Worm (Caenorhabditis elegans) whole organism, L4 larva: ENCODE results near the gene dct-12.
A peak's percentile ranks its signal among the peaks of the same experiment; 100 is the strongest.

Experiments used
- T26A8.4 ChIP-seq: fragments of 200-800 bp; sonication (Bioruptor generic); IDR thresholded peaks from 2 replicates; pipeline ENCODE4 v1.3.6; 2022; ENCODE audit warnings: missing genetic modification characterization, missing compliant biosample characterization
- ZK546.5 ChIP-seq, 2 experiments: sonication (generic microtip); optimal IDR thresholded peaks; 2 replicates each; lab custom pipeline; 2017; ENCODE audit warnings: missing biosample characterization in 2 of 2, missing genetic modification characterization in 2 of 2
- aha-1 ChIP-seq: fragments of 150-350 bp; peaks from one replicate; lab custom pipeline; 2014; ENCODE audit warnings: missing biosample characterization, missing genetic modification characterization
- attf-4 ChIP-seq: sonication (generic microtip); optimal IDR thresholded peaks from 3 replicates; lab custom pipeline; 2017; ENCODE audit warnings: missing biosample characterization, missing genetic modification characterization
- ceh-20 ChIP-seq: fragments of 200-800 bp; sonication (Bioruptor generic); IDR thresholded peaks from 2 replicates; pipeline ENCODE4 v1.3.6; 2022; ENCODE audit warnings: missing genetic modification reagents, missing genetic modification characterization, missing compliant biosample characterization
- ceh-62 ChIP-seq: sonication (generic microtip); optimal IDR thresholded peaks from 2 replicates; lab custom pipeline; 2017; ENCODE audit warnings: missing biosample characterization, missing genetic modification characterization
- ceh-82 ChIP-seq: sonication (generic microtip); optimal IDR thresholded peaks from 2 replicates; lab custom pipeline; 2017; ENCODE audit warnings: missing biosample characterization, missing genetic modification characterization
- ces-1 ChIP-seq: fragments of 150-350 bp; sonication (generic microtip); optimal IDR thresholded peaks from 4 replicates; lab custom pipeline; 2014; ENCODE audit warnings: missing biosample characterization, missing genetic modification reagents, missing genetic modification characterization
- ctbp-1 ChIP-seq: fragments of 200-800 bp; sonication (Bioruptor generic); IDR thresholded peaks from 2 replicates; pipeline ENCODE4 v1.3.6; 2022; ENCODE audit warnings: missing genetic modification reagents, missing genetic modification characterization, missing compliant biosample characterization
- daf-12 ChIP-seq: fragments of 150-350 bp; optimal IDR thresholded peaks from 2 replicates; lab custom pipeline; 2014; ENCODE audit warnings: missing biosample characterization, missing genetic modification reagents, missing genetic modification characterization
- daf-19 ChIP-seq: fragments of 200-800 bp; sonication (Bioruptor generic); conservative IDR thresholded peaks from 2 replicates; pipeline ENCODE4 v1.3.6; 2022; ENCODE audit warnings: missing genetic modification characterization, missing compliant biosample characterization
- dmd-6 ChIP-seq: fragments of 200-800 bp; sonication (Bioruptor generic); IDR thresholded peaks from 2 replicates; pipeline ENCODE4 v1.3.6; 2022; ENCODE audit warnings: missing genetic modification reagents, missing genetic modification characterization, missing compliant biosample characterization
- dmd-8 ChIP-seq: fragments of 200-800 bp; sonication (Bioruptor generic); IDR thresholded peaks from 2 replicates; pipeline ENCODE4 v1.3.6; 2022; ENCODE audit warnings: missing genetic modification characterization, missing compliant biosample characterization
- dmd-9 ChIP-seq: fragments of 200-800 bp; sonication (Bioruptor generic); IDR thresholded peaks from 2 replicates; pipeline ENCODE4 v1.3.6; 2022; ENCODE audit warnings: missing genetic modification reagents, missing genetic modification characterization, missing compliant biosample characterization
- dpl-1 ChIP-seq: fragments of 150-350 bp; optimal IDR thresholded peaks from 2 replicates; lab custom pipeline; 2014; ENCODE audit warnings: missing biosample characterization, missing genetic modification reagents, missing genetic modification characterization
- dve-1 ChIP-seq: sonication (generic microtip); optimal IDR thresholded peaks from 2 replicates; lab custom pipeline; 2017; ENCODE audit warnings: antibody characterized with exemption, mild to moderate bottlenecking, missing genetic modification characterization, missing compliant biosample characterization; ENCODE audit not compliant: insufficient read depth
- egl-27 ChIP-seq: sonication (generic microtip); optimal IDR thresholded peaks from 3 replicates; lab custom pipeline; 2017; ENCODE audit warnings: missing biosample characterization, missing genetic modification reagents, missing genetic modification characterization
- egl-43 ChIP-seq: fragments of 200-800 bp; sonication (Bioruptor generic); IDR thresholded peaks from 2 replicates; pipeline ENCODE4 v1.3.6; 2022; ENCODE audit warnings: missing genetic modification reagents, missing genetic modification characterization, missing compliant biosample characterization
- lim-7 ChIP-seq: fragments of 200-800 bp; sonication (Bioruptor generic); IDR thresholded peaks from 2 replicates; pipeline ENCODE4 v1.3.6; 2022; ENCODE audit warnings: missing genetic modification characterization, missing compliant biosample characterization
- lin-15B ChIP-seq: fragments of 150-350 bp; sonication (generic microtip); optimal IDR thresholded peaks from 3 replicates; lab custom pipeline; 2014; ENCODE audit warnings: missing biosample characterization, missing genetic modification characterization
- lin-29 ChIP-seq: fragments of 200-800 bp; sonication (Bioruptor generic); IDR thresholded peaks from 2 replicates; pipeline ENCODE4 v1.3.6; 2022; ENCODE audit warnings: missing genetic modification reagents, missing genetic modification characterization, missing compliant biosample characterization
- lsy-2 ChIP-seq, 2 experiments: fragments of 150-350 bp in 1 of 2; sonication (generic microtip) in 1 of 2; optimal IDR thresholded peaks; 2 replicates each; lab custom pipeline; 2014 to 2017; ENCODE audit warnings: missing biosample characterization in 2 of 2, missing genetic modification characterization in 2 of 2
- mdt-29 ChIP-seq: fragments of 200-800 bp; sonication (Bioruptor generic); IDR thresholded peaks from 2 replicates; pipeline ENCODE4 v1.3.6; 2022; ENCODE audit warnings: missing genetic modification reagents, missing genetic modification characterization, missing compliant biosample characterization
- nhr-10 ChIP-seq: fragments of 150-350 bp; optimal IDR thresholded peaks from 2 replicates; lab custom pipeline; 2014; ENCODE audit warnings: missing biosample characterization, missing genetic modification characterization
- nhr-102 ChIP-seq: sonication (generic microtip); optimal IDR thresholded peaks from 2 replicates; lab custom pipeline; 2016; ENCODE audit warnings: mild to moderate bottlenecking, missing genetic modification characterization, moderate library complexity, missing compliant biosample characterization
- nhr-11 ChIP-seq: fragments of 150-350 bp; optimal IDR thresholded peaks from 2 replicates; lab custom pipeline; 2014; ENCODE audit warnings: missing biosample characterization, missing genetic modification characterization
- nhr-41 ChIP-seq: fragments of 200-800 bp; sonication (Bioruptor generic); IDR thresholded peaks from 2 replicates; pipeline ENCODE4 v1.3.6; 2022; ENCODE audit warnings: missing genetic modification reagents, missing genetic modification characterization, missing compliant biosample characterization
- nhr-48 ChIP-seq: sonication (generic microtip); optimal IDR thresholded peaks from 2 replicates; lab custom pipeline; 2016; ENCODE audit warnings: mild to moderate bottlenecking, missing genetic modification characterization, missing compliant biosample characterization
- nhr-6 ChIP-seq: fragments of 150-350 bp; optimal IDR thresholded peaks from 2 replicates; lab custom pipeline; 2014; ENCODE audit warnings: missing biosample characterization, missing genetic modification characterization
- nhr-76 ChIP-seq: fragments of 150-350 bp; optimal IDR thresholded peaks from 2 replicates; lab custom pipeline; 2014; ENCODE audit warnings: missing biosample characterization, missing genetic modification characterization
- pha-4 ChIP-seq, 2 experiments: fragments of 150-350 bp in 1 of 2; fragments of 200-800 bp in 1 of 2; sonication (Bioruptor generic) in 1 of 2; IDR thresholded peaks in 1 of 2; optimal IDR thresholded peaks in 1 of 2; 2 replicates each; pipeline versions ENCODE4 v1.3.6 to Lab custom; 2014 to 2022; ENCODE audit warnings: missing genetic modification characterization in 2 of 2, missing genetic modification reagents in 2 of 2, missing biosample characterization in 1 of 2, missing compliant biosample characterization in 1 of 2
- rbr-2 ChIP-seq: sonication (generic microtip); optimal IDR thresholded peaks from 2 replicates; lab custom pipeline; 2016; ENCODE audit warnings: missing genotype, missing genetic modification characterization, missing compliant biosample characterization
- set-16 ChIP-seq: fragments of 200-800 bp; sonication (Bioruptor generic); IDR thresholded peaks from 2 replicates; pipeline ENCODE4 v1.3.6; 2022; ENCODE audit warnings: missing genetic modification reagents, missing genetic modification characterization, missing compliant biosample characterization
- snpc-1.2 ChIP-seq: fragments of 200-800 bp; sonication (Bioruptor generic); IDR thresholded peaks from 2 replicates; pipeline ENCODE4 v1.3.6; 2022; ENCODE audit warnings: missing genetic modification reagents, missing genetic modification characterization, missing compliant biosample characterization
- spr-1 ChIP-seq: sonication (generic microtip); optimal IDR thresholded peaks from 2 replicates; lab custom pipeline; 2016; ENCODE audit warnings: mild to moderate bottlenecking, missing genetic modification characterization, missing compliant biosample characterization
- tra-1 ChIP-seq: fragments of 200-800 bp; sonication (Bioruptor generic); IDR thresholded peaks from 2 replicates; pipeline ENCODE4 v1.3.6; 2022; ENCODE audit warnings: missing genetic modification reagents, missing genetic modification characterization, missing compliant biosample characterization
- unc-130 ChIP-seq: sonication (generic microtip); optimal IDR thresholded peaks from 2 replicates; lab custom pipeline; 2016; ENCODE audit warnings: missing genetic modification reagents, missing genetic modification characterization, missing compliant biosample characterization
- unc-62 ChIP-seq, 3 experiments: fragments of 150-350 bp in 1 of 3; sonication (generic microtip); optimal IDR thresholded peaks in 2 of 3; peaks in 1 of 3; 1 replicate in 1 of 3; 2 replicates in 2 of 3; lab custom pipeline; 2014 to 2017; ENCODE audit warnings: missing biosample characterization in 3 of 3, missing genetic modification characterization in 3 of 3, missing genetic modification reagents in 3 of 3, missing genotype in 1 of 3
- vab-7 ChIP-seq: fragments of 200-800 bp; sonication (Bioruptor generic); IDR thresholded peaks from 2 replicates; pipeline ENCODE4 v1.3.6; 2022; ENCODE audit warnings: missing genetic modification reagents, missing genetic modification characterization, missing compliant biosample characterization
- zfp-2 ChIP-seq: sonication (generic microtip); optimal IDR thresholded peaks from 2 replicates; lab custom pipeline; 2016; ENCODE audit warnings: mild to moderate bottlenecking, missing genetic modification characterization, missing compliant biosample characterization
- zip-11 ChIP-seq: fragments of 200-800 bp; sonication (Bioruptor generic); IDR thresholded peaks from 2 replicates; pipeline ENCODE4 v1.3.6; 2022; ENCODE audit warnings: missing genetic modification characterization, missing compliant biosample characterization
- zip-2 ChIP-seq: fragments of 150-350 bp; optimal IDR thresholded peaks from 2 replicates; lab custom pipeline; 2014; ENCODE audit warnings: missing biosample characterization, missing genetic modification characterization
- ztf-7 ChIP-seq: fragments of 150-350 bp; optimal IDR thresholded peaks from 2 replicates; lab custom pipeline; 2014; ENCODE audit warnings: missing biosample characterization, missing genetic modification characterization

Gene dct-12

DNA sequence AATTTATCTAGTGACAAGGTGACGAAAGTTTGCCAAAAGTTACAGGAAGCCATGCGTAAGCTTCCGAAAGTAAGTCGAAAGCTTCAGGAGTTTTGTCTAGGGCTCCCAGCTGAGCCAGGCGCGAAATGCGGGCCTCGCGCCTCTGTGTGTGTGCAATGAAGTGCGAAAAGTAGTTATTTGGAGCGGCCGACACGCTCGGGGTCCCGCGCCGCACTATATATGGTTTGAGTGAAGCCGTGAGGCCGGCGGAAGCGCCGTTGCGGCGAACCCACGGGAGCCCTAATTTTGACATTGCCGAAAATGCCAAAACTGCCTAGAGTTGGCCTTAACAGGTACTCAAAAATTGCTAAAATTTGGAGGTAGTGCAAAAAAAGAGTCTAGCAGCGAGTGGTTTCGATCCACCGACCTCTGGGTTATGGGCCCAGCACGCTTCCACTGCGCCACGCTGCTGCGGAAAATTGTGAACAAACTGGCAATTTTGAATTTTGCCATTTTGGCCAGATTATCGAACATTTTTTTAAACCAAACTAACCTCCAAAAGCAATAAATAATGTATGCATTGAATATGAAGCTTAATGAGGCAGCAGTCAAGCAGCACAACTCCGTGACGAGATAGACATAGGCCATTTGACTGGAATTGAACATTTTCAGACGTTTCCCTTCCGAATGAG is 3.1 kb upstream of the dct-12 start:
- TF ChIP-seq zip-2 (tag; lab: Kevin White, UChicago) (no peak), pha-4 (GFP tag; IDR thresholded peaks at IDR 0.05; lab: Robert Waterston, UW) (peak; percentile 18; the same call in 1 of the 2 replicates), pha-4 (tag; optimal IDR thresholded peaks at IDR 0.05; lab: Kevin White, UChicago) (no peak), zfp-2 (tag; lab: Kevin White, UChicago) (no peak), ceh-20 (GFP tag; lab: Robert Waterston, UW) (no peak), lim-7 (GFP tag; lab: Robert Waterston, UW) (peak; percentile 63; the same call in 1 of the 2 replicates), ces-1 (GFP tag; lab: Kevin White, UChicago) (no peak), ztf-7 (no peak), dmd-9 (GFP tag; lab: Robert Waterston, UW) (0 out of 2 replicates have a peak, but pooled peaks have one; percentile 61), mdt-29 (GFP tag; lab: Robert Waterston, UW) (no peak), nhr-6 (tag; lab: Kevin White, UChicago) (no peak), set-16 (GFP tag; lab: Robert Waterston, UW) (peak; percentile 62), lin-29 (no peak), egl-43 (GFP tag; lab: Robert Waterston, UW) (peak; percentile 57; the same call in 1 of the 2 replicates), vab-7 (GFP tag; lab: Robert Waterston, UW) (peak; percentile 42; the same call in 1 of the 2 replicates), dmd-8 (GFP tag; lab: Robert Waterston, UW) (0 out of 2 replicates have a peak, but pooled peaks have one; percentile 47)
- TF ChIP-seq, all 104 proteins: peak for 7

DNA sequence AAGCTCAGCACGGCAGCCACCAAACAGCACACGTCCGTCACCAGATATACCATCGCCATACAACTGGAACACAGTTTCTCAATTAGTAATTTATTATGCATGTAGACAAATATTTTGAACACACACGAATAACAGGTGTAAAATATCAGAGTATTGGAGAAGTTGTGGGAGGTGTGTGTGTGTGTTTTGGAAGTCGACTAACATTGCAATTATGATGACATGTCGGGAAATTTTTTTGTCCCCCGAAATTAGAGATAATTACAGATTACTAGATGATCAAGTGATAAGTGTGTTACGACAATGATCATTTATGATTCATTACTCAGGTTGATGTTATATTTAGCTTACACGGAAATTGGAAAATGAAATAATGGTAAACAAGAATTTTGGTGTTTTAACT is 2.5 kb downstream of the dct-12 start, which contains the start of gene Y57A10C.8:
Gene Y57A10C.8, minus strand, starts transcription at position 101 of the 400 bp plus-strand sequence.
- TF ChIP-seq ZK546.5 (tag; optimal IDR thresholded peaks at IDR 0.05; lab: Kevin White, UChicago) (no peak), lsy-2 (tag; optimal IDR thresholded peaks at IDR 0.05; lab: Kevin White, UChicago) (no peak), unc-62 (GFP tag; optimal IDR thresholded peaks at IDR 0.05 in 1 of 2; lab: Kevin White, UChicago) (peak in 1 of 2 experiments; percentile 8), unc-62 (tag; optimal IDR thresholded peaks at IDR 0.05; lab: Kevin White, UChicago) (no peak)
- TF ChIP-seq, all 104 proteins: peak for 1

DNA sequence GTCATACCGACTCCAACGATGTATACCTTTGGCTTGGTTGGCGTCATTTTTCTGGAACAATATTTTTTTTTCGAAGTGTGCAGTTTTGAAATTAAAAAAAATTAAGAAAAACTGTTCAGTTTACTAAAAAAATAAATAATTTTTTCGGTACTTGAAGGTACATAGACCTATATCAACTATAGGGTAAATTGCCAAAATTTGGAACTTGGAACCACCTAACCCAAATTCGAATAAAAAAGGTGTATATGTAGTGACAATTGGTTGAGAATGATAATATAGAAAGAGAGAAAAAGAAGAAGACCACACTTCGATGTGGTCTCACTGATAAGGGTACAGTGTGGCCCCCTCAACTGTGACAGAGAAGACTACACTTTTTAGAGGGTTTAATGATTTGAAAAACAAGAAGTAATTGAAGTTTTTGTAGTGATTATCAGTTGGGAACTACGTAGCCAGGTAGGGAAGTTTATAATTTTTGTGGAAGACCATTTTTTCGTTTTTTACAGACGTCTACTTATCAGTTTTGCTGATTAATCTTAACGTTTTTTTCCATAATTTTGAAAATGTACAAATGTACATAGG is 6.5 kb downstream of the dct-12 start, which contains the start of gene daf-22:
Gene daf-22, minus strand, starts transcription at position 51 of the 579 bp plus-strand sequence.
- TF ChIP-seq zfp-2 (tag; lab: Kevin White, UChicago) (no peak), nhr-41 (GFP tag; lab: Robert Waterston, UW) (no peak), egl-27 (tag; lab: Kevin White, UChicago) (no peak), ceh-82 (tag; lab: Kevin White, UChicago) (no peak), nhr-11 (tag; lab: Kevin White, UChicago) (no peak), T26A8.4 (GFP tag; lab: Robert Waterston, UW) (no peak), dve-1 (peak; percentile 93), egl-43 (GFP tag; lab: Robert Waterston, UW) (no peak), ctbp-1 (GFP tag; lab: Robert Waterston, UW) (no peak), dpl-1 (GFP tag; lab: Kevin White, UChicago) (no peak), dmd-6 (GFP tag; lab: Robert Waterston, UW) (peak; percentile 74), nhr-10 (tag; lab: Kevin White, UChicago) (no peak), tra-1 (GFP tag; lab: Robert Waterston, UW) (no peak), unc-62 (GFP tag; optimal IDR thresholded peaks at IDR 0.05 in 1 of 2; lab: Kevin White, UChicago) (no peak), unc-62 (tag; optimal IDR thresholded peaks at IDR 0.05; lab: Kevin White, UChicago) (no peak), lim-7 (GFP tag; lab: Robert Waterston, UW) (no peak), spr-1 (tag; lab: Kevin White, UChicago) (no peak), nhr-76 (tag; lab: Kevin White, UChicago) (no peak), zip-11 (GFP tag; lab: Robert Waterston, UW) (no peak), vab-7 (GFP tag; lab: Robert Waterston, UW) (no peak), attf-4 (no peak), rbr-2 (tag; lab: Kevin White, UChicago) (no peak), daf-12 (tag; lab: Kevin White, UChicago) (no peak), lin-15B (tag; lab: Kevin White, UChicago) (no peak), ces-1 (GFP tag; lab: Kevin White, UChicago) (no peak), unc-130 (GFP tag; lab: Kevin White, UChicago) (no peak), lin-29 (no peak), ceh-62 (tag; lab: Kevin White, UChicago) (no peak), aha-1 (tag; lab: Kevin White, UChicago) (no peak), snpc-1.2 (GFP tag; lab: Robert Waterston, UW) (no peak), daf-19 (GFP tag; lab: Robert Waterston, UW) (no peak), nhr-48 (tag; lab: Kevin White, UChicago) (no peak), nhr-102 (tag; lab: Kevin White, UChicago) (peak; percentile 6), nhr-6 (tag; lab: Kevin White, UChicago) (peak; percentile 36)
